Worm (Caenorhabditis elegans): ENCODE results near the gene fbxc-52.

ce11 chrII:3764486-3764885 lies 47.4 kb downstream of the fbxc-52 start, which contains the start of gene srx-112:
- no peak for TF ChIP-seq unc-39 (tag; optimal IDR thresholded peaks at IDR 0.05)
- TF ChIP-seq unc-62 (GFP tag; optimal IDR thresholded peaks at IDR 0.05): no peak
- TF ChIP-seq M03D4.4 (tag; optimal IDR thresholded peaks at IDR 0.05): no peak
- no peak for TF ChIP-seq nhr-12 (tag; optimal IDR thresholded peaks at IDR 0.05)
- no peak for TF ChIP-seq mep-1 (tag; optimal IDR thresholded peaks at IDR 0.05)
- no peak for TF ChIP-seq nhr-2 (tag; optimal IDR thresholded peaks at IDR 0.05)
